Worm (Caenorhabditis elegans) whole organism, young adult: Measurements from ENCODE around the gene srj-25.

ENCODE experiments used
- B0261.1 ChIP-seq: sonication (generic microtip); optimal IDR thresholded peaks from 2 replicates; lab custom pipeline; 2016; ENCODE audit warnings: mild to moderate bottlenecking, missing genetic modification characterization, moderate library complexity, missing compliant biosample characterization
- B0336.3 ChIP-seq: fragments of 200-800 bp; sonication (Bioruptor generic); IDR thresholded peaks from 2 replicates; pipeline ENCODE4 v1.3.6; 2022; ENCODE audit warnings: missing genetic modification characterization, missing compliant biosample characterization
- F57C9.4 ChIP-seq: sonication (generic microtip); optimal IDR thresholded peaks from 2 replicates; lab custom pipeline; 2017; ENCODE audit warnings: mild to moderate bottlenecking, missing genetic modification characterization, missing compliant biosample characterization
- K11D2.4 ChIP-seq: fragments of 200-800 bp; sonication (Bioruptor generic); IDR thresholded peaks from 2 replicates; pipeline ENCODE4 v1.3.6; 2022; ENCODE audit warnings: missing genetic modification reagents, missing genetic modification characterization, missing compliant biosample characterization
- K12H6.12 ChIP-seq: fragments of 200-800 bp; sonication (Bioruptor generic); optimal IDR thresholded peaks from 2 replicates; lab custom pipeline; 2018; ENCODE audit warnings: mild to moderate bottlenecking, missing genetic modification characterization, missing compliant biosample characterization
- T07F8.4 ChIP-seq: sonication (generic microtip); optimal IDR thresholded peaks from 2 replicates; lab custom pipeline; 2016; ENCODE audit warnings: mild to moderate bottlenecking, missing genetic modification characterization, moderate library complexity, missing compliant biosample characterization
- Y53G8AR.9 ChIP-seq: fragments of 200-800 bp; sonication (Bioruptor generic); conservative IDR thresholded peaks from 2 replicates; pipeline ENCODE4 v1.3.6; 2022; ENCODE audit warnings: missing genetic modification reagents, missing genetic modification characterization, missing compliant biosample characterization
- Y56A3A.18 ChIP-seq: fragments of 200-800 bp; sonication (Bioruptor generic); IDR thresholded peaks from 2 replicates; pipeline ENCODE4 v1.3.6; 2022; ENCODE audit warnings: missing genetic modification reagents, missing genetic modification characterization, missing compliant biosample characterization
- Y79H2A.3 ChIP-seq: fragments of 200-800 bp; sonication (Bioruptor generic); conservative IDR thresholded peaks from 2 replicates; pipeline ENCODE4 v1.3.6; 2022; ENCODE audit warnings: missing genetic modification reagents, missing genetic modification characterization, missing compliant biosample characterization
- Y95B8A.8 ChIP-seq: fragments of 200-800 bp; sonication (Bioruptor generic); IDR thresholded peaks from 2 replicates; pipeline ENCODE4 v1.3.6; 2022; ENCODE audit warnings: missing genetic modification reagents, missing genetic modification characterization, missing compliant biosample characterization
- ZK185.1 ChIP-seq: sonication (generic microtip); optimal IDR thresholded peaks from 2 replicates; lab custom pipeline; 2016; ENCODE audit warnings: mild to moderate bottlenecking, missing genetic modification characterization, missing compliant biosample characterization; ENCODE audit not compliant: poor library complexity, severe bottlenecking
- attf-3 ChIP-seq: fragments of 200-800 bp; sonication (Bioruptor generic); conservative IDR thresholded peaks from 2 replicates; pipeline ENCODE4 v1.3.6; 2022; ENCODE audit warnings: missing genetic modification reagents, missing genetic modification characterization, missing compliant biosample characterization
- attf-6 ChIP-seq: fragments of 200-800 bp; sonication (Bioruptor generic); IDR thresholded peaks from 2 replicates; pipeline ENCODE4 v1.3.6; 2022; ENCODE audit warnings: missing genetic modification reagents, missing genetic modification characterization, missing compliant biosample characterization
- cebp-1 ChIP-seq, 2 experiments: fragments of 200-800 bp in 1 of 2; sonication (Bioruptor generic) in 1 of 2; sonication (generic microtip) in 1 of 2; IDR thresholded peaks in 1 of 2; optimal IDR thresholded peaks in 1 of 2; 2 replicates each; pipeline versions ENCODE4 v1.3.6 to Lab custom; 2017 to 2022; ENCODE audit warnings: missing compliant biosample characterization in 2 of 2, missing genetic modification characterization in 2 of 2, mild to moderate bottlenecking in 1 of 2, missing genetic modification reagents in 1 of 2, moderate library complexity in 1 of 2
- ceh-91 ChIP-seq: fragments of 200-800 bp; sonication (Bioruptor generic); IDR thresholded peaks from 2 replicates; pipeline ENCODE4 v1.3.6; 2022; ENCODE audit warnings: missing genetic modification reagents, missing genetic modification characterization, missing compliant biosample characterization
- die-1 ChIP-seq: sonication (generic microtip); optimal IDR thresholded peaks from 2 replicates; lab custom pipeline; 2016; ENCODE audit warnings: missing genotype, mild to moderate bottlenecking, missing genetic modification characterization, missing compliant biosample characterization
- dpff-1 ChIP-seq: sonication (generic microtip); optimal IDR thresholded peaks from 2 replicates; lab custom pipeline; 2017; ENCODE audit warnings: mild to moderate bottlenecking, missing genetic modification characterization, missing compliant biosample characterization
- egl-44 ChIP-seq: fragments of 200-800 bp; sonication (Bioruptor generic); IDR thresholded peaks from 2 replicates; pipeline ENCODE4 v1.3.6; 2022; ENCODE audit warnings: missing genetic modification reagents, missing genetic modification characterization, missing compliant biosample characterization
- egrh-3 ChIP-seq: fragments of 200-800 bp; sonication (Bioruptor generic); IDR thresholded peaks from 2 replicates; pipeline ENCODE4 v1.3.6; 2022; ENCODE audit warnings: missing genetic modification reagents, missing genetic modification characterization, missing compliant biosample characterization
- gei-17 ChIP-seq: fragments of 200-800 bp; sonication (Bioruptor generic); optimal IDR thresholded peaks from 2 replicates; lab custom pipeline; 2018; ENCODE audit warnings: mild to moderate bottlenecking, missing genetic modification characterization, missing compliant biosample characterization
- hrde-1 ChIP-seq: sonication (generic microtip); optimal IDR thresholded peaks from 2 replicates; lab custom pipeline; 2016; ENCODE audit warnings: missing genetic modification characterization, mild to moderate bottlenecking, missing compliant biosample characterization, moderate library complexity, missing genotype, missing genetic modification reagents, borderline replicate concordance
- hsf-1 ChIP-seq: fragments of 200-800 bp; sonication (Bioruptor generic); IDR thresholded peaks from 2 replicates; pipeline ENCODE4 v1.3.6; 2022; ENCODE audit warnings: missing genetic modification reagents, missing genetic modification characterization, missing compliant biosample characterization
- lin-26 ChIP-seq: fragments of 200-800 bp; sonication (Bioruptor generic); IDR thresholded peaks from 2 replicates; pipeline ENCODE4 v1.3.6; 2022; ENCODE audit warnings: missing genetic modification reagents, missing genetic modification characterization, missing compliant biosample characterization
- mes-4 ChIP-seq: sonication (generic microtip); optimal IDR thresholded peaks from 2 replicates; lab custom pipeline; 2016; ENCODE audit warnings: missing genotype, missing genetic modification characterization, missing compliant biosample characterization
- nhr-80 ChIP-seq: sonication (generic microtip); optimal IDR thresholded peaks from 2 replicates; lab custom pipeline; 2016; ENCODE audit warnings: missing genetic modification characterization, missing compliant biosample characterization
- nhr-90 ChIP-seq: sonication (generic microtip); optimal IDR thresholded peaks from 2 replicates; lab custom pipeline; 2016; ENCODE audit warnings: missing genotype, mild to moderate bottlenecking, missing genetic modification characterization, missing compliant biosample characterization
- pbrm-1 ChIP-seq: fragments of 200-800 bp; sonication (Bioruptor generic); IDR thresholded peaks from 2 replicates; pipeline ENCODE4 v1.3.6; 2022; ENCODE audit warnings: missing genetic modification reagents, missing genetic modification characterization, missing compliant biosample characterization
- repo-1 ChIP-seq: sonication (generic microtip); optimal IDR thresholded peaks from 2 replicates; lab custom pipeline; 2017; ENCODE audit warnings: mild to moderate bottlenecking, missing genetic modification characterization, missing compliant biosample characterization
- sea-2 ChIP-seq: fragments of 200-800 bp; sonication (Bioruptor generic); IDR thresholded peaks from 2 replicates; pipeline ENCODE4 v1.3.6; 2022; ENCODE audit warnings: missing genetic modification characterization, missing compliant biosample characterization
- snpc-3.4 ChIP-seq: sonication (generic microtip); optimal IDR thresholded peaks from 2 replicates; lab custom pipeline; 2017; ENCODE audit warnings: missing genetic modification characterization, mild to moderate bottlenecking, missing compliant biosample characterization, antibody characterized with exemption, moderate library complexity, missing genotype, missing genetic modification reagents
- tbp1 ChIP-seq: fragments of 200-800 bp; sonication (Bioruptor generic); optimal IDR thresholded peaks from 2 replicates; lab custom pipeline; 2018; ENCODE audit warnings: mild to moderate bottlenecking, missing genetic modification characterization, missing compliant biosample characterization
- unc-130 ChIP-seq: sonication (generic microtip); optimal IDR thresholded peaks from 2 replicates; lab custom pipeline; 2016; ENCODE audit warnings: missing genetic modification reagents, missing genetic modification characterization, missing compliant biosample characterization
- zim-3 ChIP-seq: sonication (generic microtip); optimal IDR thresholded peaks from 2 replicates; lab custom pipeline; 2017; ENCODE audit warnings: mild to moderate bottlenecking, missing genetic modification characterization, moderate library complexity, missing compliant biosample characterization
- ztf-22 ChIP-seq: fragments of 200-800 bp; sonication (Bioruptor generic); optimal IDR thresholded peaks from 2 replicates; lab custom pipeline; 2018; ENCODE audit warnings: mild to moderate bottlenecking, missing genetic modification characterization, moderate library complexity, missing compliant biosample characterization
- ztf-25 ChIP-seq: fragments of 200-800 bp; sonication (Bioruptor generic); IDR thresholded peaks from 2 replicates; pipeline ENCODE4 v1.3.6; 2022; ENCODE audit warnings: missing genetic modification reagents, missing genetic modification characterization, missing compliant biosample characterization
- ztf-3 ChIP-seq: fragments of 200-800 bp; sonication (Bioruptor generic); optimal IDR thresholded peaks from 2 replicates; lab custom pipeline; 2018; ENCODE audit warnings: mild to moderate bottlenecking, missing genetic modification characterization, missing compliant biosample characterization
- ztf-6 ChIP-seq: fragments of 200-800 bp; sonication (Bioruptor generic); IDR thresholded peaks from 2 replicates; pipeline ENCODE4 v1.3.6; 2022; ENCODE audit warnings: missing genetic modification reagents, missing genetic modification characterization, missing compliant biosample characterization

srj-25 gene

ce11 chrV:719731-720130 lies 16.3 kb downstream of the srj-25 start, which contains the start of gene srbc-40:
srbc-40 (minus strand) TSS chrV:719831.
- no peak for TF ChIP-seq lin-26 (GFP tag; lab: Robert Waterston, UW)
- no peak for TF ChIP-seq repo-1 (tag; lab: Kevin White, UChicago)
- no peak for TF ChIP-seq ZK185.1 (tag; lab: Kevin White, UChicago)
- TF ChIP-seq K12H6.12 (tag; lab: Kevin White, UChicago): no peak
- no peak for TF ChIP-seq hrde-1 (tag; lab: Kevin White, UChicago)
- TF ChIP-seq pbrm-1: no peak
- no peak for TF ChIP-seq ztf-25 (GFP tag; lab: Robert Waterston, UW)
- TF ChIP-seq gei-17: no peak
- no peak for TF ChIP-seq mes-4 (tag; lab: Kevin White, UChicago)
- TF ChIP-seq egl-44 (GFP tag; lab: Robert Waterston, UW): no peak
- no peak for TF ChIP-seq K11D2.4 (GFP tag; lab: Robert Waterston, UW)
- TF ChIP-seq attf-6 (GFP tag; lab: Robert Waterston, UW): no peak
- no peak for TF ChIP-seq die-1 (tag; lab: Kevin White, UChicago)
- no peak for TF ChIP-seq zim-3 (tag; lab: Kevin White, UChicago)
- TF ChIP-seq ztf-3 (GFP tag; lab: Kevin White, UChicago): no peak
- TF ChIP-seq sea-2 (GFP tag; lab: Robert Waterston, UW): no peak
- TF ChIP-seq snpc-3.4: no peak
- no peak for TF ChIP-seq T07F8.4 (tag; lab: Kevin White, UChicago)
- TF ChIP-seq egrh-3 (GFP tag; lab: Robert Waterston, UW): no peak
- no peak for TF ChIP-seq tbp1 (GFP tag; lab: Kevin White, UChicago)

- no peak for TF ChIP-seq F57C9.4
These were observed 23.2 kb downstream of the srj-25 start, which contains the start of gene cyp-33C11 for ce11 chrV:712882-713281. cyp-33C11 (minus strand) TSS chrV:712982.

ce11 chrV:708808-709207 lies 27.3 kb downstream of the srj-25 start, which contains the start of gene srbc-39:
srbc-39 (plus strand) TSS chrV:709108.
- TF ChIP-seq B0261.1 (tag; lab: Kevin White, UChicago) (no peak), cebp-1 (GFP tag; IDR thresholded peaks at IDR 0.05; lab: Robert Waterston, UW) (no peak), cebp-1 (tag; optimal IDR thresholded peaks at IDR 0.05; lab: Kevin White, UChicago) (no peak), ztf-22 (GFP tag; lab: Kevin White, UChicago) (no peak), nhr-90 (tag; lab: Kevin White, UChicago) (no peak), nhr-80 (no peak), Y95B8A.8 (GFP tag; lab: Robert Waterston, UW) (no peak), Y53G8AR.9 (GFP tag; lab: Robert Waterston, UW) (no peak), ztf-6 (GFP tag; lab: Robert Waterston, UW) (no peak), attf-3 (GFP tag; lab: Robert Waterston, UW) (no peak), Y79H2A.3 (GFP tag; lab: Robert Waterston, UW) (no peak), Y56A3A.18 (GFP tag; lab: Robert Waterston, UW) (no peak), unc-130 (GFP tag; lab: Kevin White, UChicago) (no peak), dpff-1 (tag; lab: Kevin White, UChicago) (no peak), B0336.3 (no peak), hsf-1 (GFP tag; lab: Robert Waterston, UW) (no peak), ceh-91 (GFP tag; lab: Robert Waterston, UW) (no peak), sea-2 (GFP tag; lab: Robert Waterston, UW) (no peak)
